Worm (Caenorhabditis elegans) whole organism, dauer: Measurements from ENCODE around the gene T04B2.8.

Experiments
- unc-62 ChIP-seq: sonication (generic microtip); optimal IDR thresholded peaks from 2 replicates; lab custom pipeline; 2017; ENCODE audit warnings: missing biosample characterization, missing genetic modification reagents, missing genetic modification characterization

Gene T04B2.8

ce11 chrIV:10051088-10051487 is at the start of gene T04B2.8:
Gene T04B2.8, minus strand, starts transcription at chrIV:10051188.
- TF ChIP-seq unc-62: no peak

DNA sequence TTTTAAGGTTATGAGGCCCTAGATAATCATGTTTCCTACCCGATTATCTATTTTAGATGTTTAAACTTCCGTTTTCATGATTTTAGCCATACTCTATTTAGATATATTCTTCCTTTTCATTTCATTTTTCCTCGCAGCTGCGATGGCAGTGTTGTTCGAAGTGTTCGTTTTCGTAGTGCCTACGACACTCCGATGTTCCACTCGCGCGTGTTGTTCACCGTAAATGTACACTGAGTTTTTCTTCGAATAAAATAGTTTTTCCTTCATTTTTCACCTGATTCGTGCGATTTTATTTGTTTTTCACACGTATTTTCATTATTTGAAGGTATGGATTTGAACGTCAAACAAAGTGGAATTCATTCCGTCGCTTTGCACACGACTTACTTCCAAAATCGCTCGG is 45.9 kb upstream of the T04B2.8 start, which contains the start of gene dis-3:
TSS of gene dis-3 (plus strand) at position 322 of the 400 bp plus-strand sequence.
- no peak for TF ChIP-seq unc-62

DNA sequence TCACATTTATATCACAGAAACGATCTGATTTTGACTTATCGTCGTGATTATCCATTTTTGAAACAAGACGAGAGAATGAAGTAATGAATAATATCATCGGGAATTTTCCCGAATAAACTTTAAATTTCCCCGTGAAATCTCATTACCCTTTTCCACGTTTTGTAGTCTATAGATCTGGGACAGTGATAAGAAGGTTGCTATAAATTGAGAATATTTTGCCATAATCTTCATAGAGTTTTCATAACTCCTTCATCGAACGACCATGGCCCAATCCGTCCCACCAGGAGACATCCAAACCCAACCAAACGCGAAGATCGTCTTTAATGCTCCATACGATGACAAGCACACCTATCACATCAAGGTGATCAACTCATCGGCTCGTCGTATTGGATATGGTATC is 44.2 kb upstream of the T04B2.8 start, which contains the start of the genes C04G2.5 and msp-36:
TSS of gene C04G2.5 (minus strand) at position 101 of the 400 bp plus-strand sequence.
TSS of gene msp-36 (plus strand) at position 263 of the 400 bp plus-strand sequence.
- TF ChIP-seq unc-62: no peak

DNA sequence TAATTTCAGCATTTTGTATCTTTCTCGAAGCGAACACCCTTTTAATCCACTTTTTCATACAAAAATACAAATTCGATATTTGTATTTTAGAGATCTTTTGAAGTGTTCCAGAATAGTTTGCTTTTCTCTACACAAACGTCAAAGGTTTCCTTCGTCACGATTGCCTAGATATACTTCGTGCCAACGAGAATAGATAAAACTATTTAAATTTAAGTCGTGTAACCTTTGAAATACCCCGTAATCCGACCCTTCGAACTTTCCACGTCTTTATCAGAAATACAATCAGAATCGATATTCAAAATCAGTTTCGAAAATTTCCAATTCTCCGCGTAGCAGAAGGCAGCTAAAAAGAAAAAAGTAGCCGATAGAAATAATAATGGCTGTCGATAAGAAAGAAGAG is 39.4 kb upstream of the T04B2.8 start, which contains the start of gene ttbk-5:
TSS of gene ttbk-5 (plus strand) at position 301 of the 400 bp plus-strand sequence.
- TF ChIP-seq unc-62: no peak

DNA sequence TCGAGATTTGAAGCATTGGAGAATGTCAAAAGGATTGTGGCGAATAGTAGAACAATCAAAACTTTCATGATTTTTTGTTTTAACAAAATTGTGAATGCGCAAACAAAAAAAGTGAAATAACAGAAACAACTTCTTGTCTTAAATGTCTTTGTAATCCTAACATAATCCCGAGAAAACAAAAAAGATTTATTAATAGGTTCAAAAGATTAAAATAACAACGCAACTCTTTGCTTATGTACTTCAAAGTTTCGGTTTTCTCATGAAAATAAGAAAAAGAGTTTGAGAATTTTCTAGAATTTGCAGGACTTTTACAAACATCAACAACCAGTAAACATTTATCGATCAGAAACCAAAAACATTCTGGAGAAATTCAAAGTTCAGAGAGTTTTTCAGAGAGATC is 38.8 kb upstream of the T04B2.8 start, which contains the start of gene ttr-39:
TSS of gene ttr-39 (minus strand) at position 101 of the 400 bp plus-strand sequence.
- no peak for TF ChIP-seq unc-62

DNA sequence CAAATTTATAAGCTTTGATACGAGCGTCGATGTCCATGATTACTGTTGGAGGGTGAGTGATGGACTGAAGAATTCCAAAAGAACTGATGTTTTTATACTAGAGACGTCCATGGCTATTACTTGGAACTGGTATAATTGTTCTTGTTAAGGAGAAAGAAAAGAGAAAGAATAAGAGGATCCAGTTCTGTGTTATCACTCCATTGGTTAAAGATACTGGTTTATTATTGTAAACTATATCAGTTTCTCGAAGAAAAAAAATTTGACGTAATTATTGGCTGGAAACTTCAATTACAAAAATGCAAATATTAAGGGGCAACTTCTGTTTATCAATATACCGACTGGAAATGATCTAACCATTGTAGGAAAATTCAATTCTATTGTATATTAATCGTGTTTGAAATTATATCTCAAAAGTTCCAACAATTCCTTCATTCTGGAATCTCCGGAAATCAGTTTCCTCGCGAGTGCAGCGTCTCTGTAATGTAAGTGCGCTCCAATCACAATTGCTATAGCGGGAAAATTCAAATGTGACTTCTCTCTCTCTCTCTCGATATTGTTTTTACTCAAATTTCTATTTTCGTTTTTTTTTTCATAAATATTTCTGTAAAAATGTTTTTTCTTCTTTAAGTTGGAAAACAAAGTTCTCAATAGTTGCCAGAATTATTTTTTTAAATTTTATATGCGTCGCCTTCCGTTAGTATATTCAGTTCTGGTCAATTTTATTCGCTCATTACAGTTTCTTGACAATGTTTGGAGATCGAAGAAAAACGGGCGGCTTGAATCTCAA is 34.6 kb upstream of the T04B2.8 start, which contains the start of the genes col-2 and ndc-80:
TSS of gene col-2 (minus strand) at position 51 of the 787 bp plus-strand sequence.
TSS of gene ndc-80 (plus strand) at position 737 of the 787 bp plus-strand sequence.
- TF ChIP-seq unc-62: no peak

DNA sequence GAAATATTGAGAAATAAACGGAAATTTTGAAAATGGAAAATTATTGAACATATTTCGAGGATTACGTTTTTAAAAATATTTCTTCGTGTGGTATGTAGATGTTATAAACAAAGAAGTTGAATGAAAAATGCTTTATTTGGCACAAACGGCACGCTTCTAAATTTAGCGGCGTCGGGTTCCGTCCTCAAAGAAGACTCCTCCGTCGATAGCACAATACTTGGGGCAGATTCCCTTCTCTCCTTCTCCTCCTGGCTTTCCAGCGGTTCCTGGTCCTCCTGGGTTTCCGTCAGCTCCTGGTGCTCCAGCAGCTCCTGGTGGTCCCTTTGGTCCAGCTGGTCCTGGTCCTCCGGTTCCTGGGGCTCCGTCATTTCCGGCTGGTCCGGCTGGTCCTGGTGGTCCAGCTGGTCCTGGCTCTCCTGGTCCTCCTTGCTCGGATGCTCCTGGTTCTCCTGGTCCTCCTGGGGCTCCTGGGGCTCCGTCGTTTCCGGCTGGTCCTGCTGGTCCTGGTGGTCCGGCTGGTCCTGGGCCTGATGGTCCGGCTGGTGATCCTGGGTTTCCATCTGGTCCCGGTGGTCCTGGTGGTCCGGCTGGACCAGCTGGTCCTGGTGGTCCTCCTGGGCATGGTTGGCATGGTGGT is 33.5 kb upstream of the T04B2.8 start, which contains the start of gene W01B6.8:
TSS of gene W01B6.8 (minus strand) at position 51 of the 637 bp plus-strand sequence.
- no peak for TF ChIP-seq unc-62

- TF ChIP-seq unc-62: no peak
Measured at ce11 chrIV:10080816-10081215, 29.8 kb upstream of the T04B2.8 start, which contains the start of gene W01B6.6. Gene W01B6.6, plus strand, starts transcription at chrIV:10081116.

DNA sequence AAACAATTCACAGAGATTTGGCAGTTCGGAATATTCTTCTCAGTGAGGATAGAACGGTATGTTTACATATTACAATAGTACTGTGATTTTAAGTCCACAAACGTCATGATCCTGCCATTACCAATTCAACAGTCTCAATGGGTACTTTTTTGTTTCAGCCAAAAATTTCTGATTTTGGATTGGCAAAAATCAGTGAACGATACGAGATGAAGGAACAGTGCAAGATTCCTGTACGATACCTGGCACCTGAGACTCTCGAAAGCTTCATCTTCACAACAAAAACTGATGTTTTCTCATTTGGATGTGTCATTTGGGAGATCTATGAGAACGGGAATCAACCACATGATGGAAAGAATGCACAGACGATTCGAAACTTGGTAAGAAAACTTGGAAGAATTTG is 27.0 kb upstream of the T04B2.8 start:
- no peak for TF ChIP-seq unc-62

DNA sequence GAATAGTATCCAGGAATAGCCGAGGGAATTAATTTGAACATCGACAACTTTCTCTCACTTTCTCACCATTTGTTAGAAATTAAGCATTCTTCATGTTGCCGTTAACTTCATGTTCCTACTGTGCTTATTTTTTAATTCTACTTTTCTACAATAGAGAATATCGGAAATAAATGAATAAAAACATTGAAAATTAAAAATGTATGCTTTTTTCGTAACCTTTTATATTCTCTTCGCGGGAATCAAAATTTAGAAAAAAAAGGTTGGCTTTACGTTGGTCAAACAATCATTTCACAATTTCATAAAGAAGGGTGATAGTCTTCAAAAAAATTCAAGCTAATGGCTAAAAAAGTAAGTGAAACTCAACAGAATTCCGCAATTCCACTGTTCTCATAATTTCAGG is 24.9 kb upstream of the T04B2.8 start, which contains the start of gene W01B6.5:
TSS of gene W01B6.5 (plus strand) at position 301 of the 400 bp plus-strand sequence.
- no peak for TF ChIP-seq unc-62

- no peak for TF ChIP-seq unc-62
Measured at ce11 chrIV:10075034-10075510, 24.1 kb upstream of the T04B2.8 start, which contains the start of the genes ttbk-4 and W01B6.4. Gene ttbk-4, minus strand, starts transcription at chrIV:10075134. Gene W01B6.4, plus strand, starts transcription at chrIV:10075460.

DNA sequence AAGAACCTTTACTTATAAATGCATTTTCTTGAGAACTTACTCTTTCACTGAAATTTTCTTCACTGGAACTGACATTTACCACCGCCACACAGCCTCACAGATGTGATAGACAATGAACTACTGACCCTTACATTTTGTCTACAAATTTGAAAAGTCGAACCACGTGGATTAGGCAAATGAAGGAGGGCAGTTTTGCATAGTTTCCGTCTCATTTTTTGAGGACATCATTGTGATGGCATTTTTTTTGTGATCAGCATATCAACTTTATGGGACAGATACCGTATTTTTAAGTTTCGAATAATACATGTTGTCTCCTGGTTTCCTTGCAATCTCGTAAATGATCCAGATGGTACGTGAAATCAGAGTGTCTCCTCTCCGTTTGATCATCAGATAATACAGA is 21.5 kb upstream of the T04B2.8 start, which contains the start of gene W01B6.3:
TSS of gene W01B6.3 (minus strand) at position 101 of the 400 bp plus-strand sequence.
- TF ChIP-seq unc-62: no peak

- no peak for TF ChIP-seq unc-62
Measured at ce11 chrIV:10068266-10068665, 17.3 kb upstream of the T04B2.8 start.

ce11 chrIV:10067541-10067940 is 16.6 kb upstream of the T04B2.8 start, which contains the start of gene cwn-2:
Gene cwn-2, plus strand, starts transcription at chrIV:10067816.
- no peak for TF ChIP-seq unc-62

- no peak for TF ChIP-seq unc-62
Measured at ce11 chrIV:10066456-10066855, 15.5 kb upstream of the T04B2.8 start.

- TF ChIP-seq unc-62: no peak
Measured at ce11 chrIV:10065159-10065558, 14.2 kb upstream of the T04B2.8 start.

ce11 chrIV:10063941-10064340 is 13.0 kb upstream of the T04B2.8 start:
- no peak for TF ChIP-seq unc-62
